Fruit fly (Drosophila melanogaster) Kc167 (cell line): ENCODE results near the gene Ir94b.

ENCODE experiments used
- h ChIP-seq: fragments of >200 bp; optimal IDR thresholded peaks from 3 replicates; lab custom pipeline; 2018; ENCODE audit warnings: missing external identifiers
- psq ChIP-seq: fragments of >200 bp; optimal IDR thresholded peaks from 2 replicates; lab custom pipeline; 2017; ENCODE audit warnings: missing external identifiers
- ttk ChIP-seq: sonication (Bioruptor generic); optimal IDR thresholded peaks from 2 replicates; lab custom pipeline; 2017; ENCODE audit warnings: missing external identifiers

DNA sequence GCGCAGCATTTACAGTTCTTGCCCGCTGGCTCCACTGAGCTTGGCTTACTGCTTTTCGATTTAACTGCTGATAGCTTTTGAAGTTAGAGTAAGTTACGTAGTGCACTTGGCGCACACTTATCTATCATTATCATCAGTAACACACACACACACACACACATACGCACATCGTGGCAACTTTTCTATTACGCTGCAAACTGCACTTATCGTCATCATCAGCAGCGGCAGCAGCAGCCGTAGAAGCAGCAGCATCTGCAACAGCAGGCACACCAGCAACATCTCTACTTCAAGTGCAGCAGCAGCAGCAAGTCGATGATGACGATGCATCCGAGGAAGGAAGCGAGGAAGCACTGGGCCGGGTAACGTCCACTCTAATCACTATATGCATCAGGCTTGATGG lies 41.6 kb upstream of the Ir94b start:
- TF ChIP-seq h (no peak), psq (lab: Kevin White, UChicago) (no peak), ttk (lab: Kevin White, UChicago) (no peak)
